Worm (Caenorhabditis elegans) whole organism, midembryonic: ENCODE measurements around the gene C23H3.9.

Source experiments
- T22C8.4 ChIP-seq: fragments of 200-800 bp; sonication (Bioruptor generic); IDR thresholded peaks from 2 replicates; pipeline ENCODE4 v1.3.6; 2022; ENCODE audit warnings: missing genetic modification characterization, missing compliant biosample characterization
- cog-1 ChIP-seq: sonication (generic microtip); optimal IDR thresholded peaks from 2 replicates; lab custom pipeline; 2016; ENCODE audit warnings: missing genetic modification characterization, missing compliant biosample characterization
- klf-2 ChIP-seq: fragments of 200-800 bp; sonication (Bioruptor generic); conservative IDR thresholded peaks from 2 replicates; pipeline ENCODE4 v1.3.6; 2022; ENCODE audit warnings: missing genetic modification reagents, missing genetic modification characterization, missing compliant biosample characterization
- med-1 ChIP-seq: sonication (generic microtip); optimal IDR thresholded peaks from 2 replicates; lab custom pipeline; 2017; ENCODE audit warnings: missing genetic modification characterization, mild to moderate bottlenecking, missing compliant biosample characterization, antibody characterized with exemption, missing genetic modification reagents; ENCODE audit not compliant: insufficient read depth
- ref-1 ChIP-seq: fragments of 200-800 bp; sonication (Bioruptor generic); conservative IDR thresholded peaks from 2 replicates; pipeline ENCODE4 v1.3.6; 2022; ENCODE audit warnings: missing genetic modification reagents, missing genetic modification characterization, missing compliant biosample characterization
- ztf-23 ChIP-seq: fragments of 200-800 bp; sonication (Bioruptor generic); IDR thresholded peaks from 2 replicates; pipeline ENCODE4 v1.3.6; 2022; ENCODE audit warnings: missing genetic modification reagents, missing genetic modification characterization, missing compliant biosample characterization
- ztf-29 ChIP-seq: fragments of 200-800 bp; sonication (Bioruptor generic); IDR thresholded peaks from 2 replicates; pipeline ENCODE4 v1.3.6; 2022; ENCODE audit warnings: missing genetic modification reagents, missing genetic modification characterization, missing compliant biosample characterization

DNA sequence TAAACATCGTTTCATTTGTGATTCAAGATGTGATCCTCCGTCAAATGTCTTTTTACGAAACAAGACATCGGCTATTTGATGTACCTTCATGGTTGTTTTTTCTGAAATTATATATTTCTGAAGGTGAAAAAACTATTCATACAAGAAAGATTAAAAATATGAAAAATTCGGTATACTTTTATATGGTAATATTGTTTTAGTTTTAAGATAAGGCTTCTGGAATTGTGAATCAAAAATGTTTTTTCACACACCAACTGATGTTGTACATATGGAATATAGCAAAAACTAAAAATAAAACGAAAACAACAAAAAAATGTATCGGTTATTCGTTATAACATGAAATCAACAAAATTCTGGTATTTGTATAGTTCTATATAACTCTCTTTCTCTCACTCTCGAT is 41.9 kb downstream of the C23H3.9 start, which contains the start of gene F23F1.6:
- TF ChIP-seq ref-1 (no peak), T22C8.4 (GFP tag; lab: Robert Waterston, UW) (no peak), cog-1 (tag; lab: Kevin White, UChicago) (no peak), ztf-29 (no peak), med-1 (GFP tag; lab: Kevin White, UChicago) (no peak), klf-2 (GFP tag; lab: Robert Waterston, UW) (no peak), ztf-23 (GFP tag; lab: Robert Waterston, UW) (no peak)
